Fruit fly (Drosophila melanogaster) whole organism, embryonic: ENCODE measurements around the gene CG10663.
A peak's percentile ranks its signal among the peaks of the same experiment; 100 is the strongest.

Experiments
- Blimp-1 ChIP-seq: fragments of 200-800 bp; sonication (Bioruptor generic); optimal IDR thresholded peaks from 3 replicates; lab custom pipeline; 2018; ENCODE audit warnings: missing biosample characterization, missing genetic modification characterization, mild to moderate bottlenecking, moderate library complexity, missing genetic modification reagents
- CG10431 ChIP-seq: fragments of 200-800 bp; sonication (Bioruptor generic); optimal IDR thresholded peaks from 3 replicates; lab custom pipeline; 2018; ENCODE audit warnings: missing biosample characterization, mild to moderate bottlenecking, missing genetic modification characterization
- CG10959 ChIP-seq: fragments of 200-800 bp; sonication (Bioruptor generic); IDR thresholded peaks from 2 replicates; pipeline ENCODE4 v1.3.6; 2022; ENCODE audit warnings: missing biosample characterization, missing genetic modification characterization
- CG11696 ChIP-seq: fragments of 200-800 bp; sonication (Bioruptor generic); IDR thresholded peaks from 2 replicates; pipeline ENCODE4 v1.3.6; 2022; ENCODE audit warnings: missing biosample characterization, missing genetic modification characterization
- CG12104 ChIP-seq: fragments of 200-800 bp; sonication (Bioruptor generic); optimal IDR thresholded peaks from 3 replicates; lab custom pipeline; 2016; ENCODE audit warnings: missing biosample characterization, missing genetic modification characterization
- CG1233 ChIP-seq: fragments of 200-800 bp; sonication (Bioruptor generic); optimal IDR thresholded peaks from 4 replicates; lab custom pipeline; 2018; ENCODE audit warnings: missing biosample characterization, mild to moderate bottlenecking, missing genetic modification characterization
- CG13296 ChIP-seq: fragments of 200-800 bp; sonication (Bioruptor generic); optimal IDR thresholded peaks from 3 replicates; lab custom pipeline; 2018; ENCODE audit warnings: missing biosample characterization, mild to moderate bottlenecking, missing genetic modification characterization
- CG14441 ChIP-seq: fragments of 200-800 bp; sonication (Bioruptor generic); IDR thresholded peaks from 2 replicates; pipeline ENCODE4 v1.3.6; 2022; ENCODE audit warnings: missing biosample characterization, missing genetic modification characterization
- CG16779 ChIP-seq: fragments of 200-800 bp; sonication (Bioruptor generic); IDR thresholded peaks from 2 replicates; pipeline ENCODE4 v1.3.6; 2022; ENCODE audit warnings: missing biosample characterization, missing genetic modification characterization
- CG2129 ChIP-seq: fragments of 200-800 bp; sonication (Bioruptor generic); IDR thresholded peaks from 2 replicates; pipeline ENCODE4 v1.3.6; 2022; ENCODE audit warnings: missing biosample characterization, missing genetic modification characterization; ENCODE audit not compliant: partially characterized antibody
- CG2199 ChIP-seq: fragments of 200-800 bp; sonication (Bioruptor generic); IDR thresholded peaks from 3 replicates; pipeline ENCODE4 v1.3.6; 2022; ENCODE audit warnings: missing biosample characterization, missing genetic modification characterization
- CG2875 ChIP-seq: fragments of 200-800 bp; sonication (Bioruptor generic); optimal IDR thresholded peaks from 2 replicates; lab custom pipeline; 2017; ENCODE audit warnings: missing biosample characterization, mild to moderate bottlenecking, missing genetic modification characterization, missing genetic modification reagents
- CG30403 ChIP-seq: fragments of 200-800 bp; sonication (Bioruptor generic); optimal IDR thresholded peaks from 3 replicates; lab custom pipeline; 2016; ENCODE audit warnings: missing biosample characterization, missing genetic modification characterization
- CG33557 ChIP-seq: fragments of 200-800 bp; sonication (Bioruptor generic); optimal IDR thresholded peaks from 2 replicates; lab custom pipeline; 2019; ENCODE audit warnings: missing biosample characterization, mild to moderate bottlenecking, missing genetic modification characterization, moderate library complexity
- CG34422 ChIP-seq: fragments of 200-800 bp; sonication (Bioruptor generic); IDR thresholded peaks from 3 replicates; pipeline ENCODE4 v1.3.6; 2022; ENCODE audit warnings: missing biosample characterization, missing genetic modification characterization
- CG3995 ChIP-seq: fragments of 200-800 bp; sonication (Bioruptor generic); optimal IDR thresholded peaks from 3 replicates; lab custom pipeline; 2016; ENCODE audit warnings: missing biosample characterization, missing genetic modification characterization
- CG6813 ChIP-seq: fragments of 200-800 bp; sonication (Bioruptor generic); optimal IDR thresholded peaks from 2 replicates; lab custom pipeline; 2017; ENCODE audit warnings: missing biosample characterization, missing genetic modification characterization, mild to moderate bottlenecking, moderate library complexity, missing genetic modification reagents
- CG8388 ChIP-seq: fragments of 200-800 bp; sonication (Bioruptor generic); optimal IDR thresholded peaks from 2 replicates; lab custom pipeline; 2019; ENCODE audit warnings: missing biosample characterization, mild to moderate bottlenecking, missing genetic modification characterization, moderate library complexity
- CG9797 ChIP-seq: fragments of 200-800 bp; sonication (Bioruptor generic); optimal IDR thresholded peaks from 3 replicates; lab custom pipeline; 2018; ENCODE audit warnings: missing biosample characterization, mild to moderate bottlenecking, missing genetic modification characterization
- D19B ChIP-seq: fragments of 200-800 bp; sonication (Bioruptor generic); optimal IDR thresholded peaks from 2 replicates; lab custom pipeline; 2017; ENCODE audit warnings: missing biosample characterization, mild to moderate bottlenecking, missing genetic modification characterization
- Dp ChIP-seq: fragments of 200-800 bp; sonication (Bioruptor generic); optimal IDR thresholded peaks from 2 replicates; lab custom pipeline; 2018; ENCODE audit warnings: missing biosample characterization, mild to moderate bottlenecking, missing genetic modification characterization, moderate library complexity
- HmgD ChIP-seq: fragments of 200-800 bp; sonication (Bioruptor generic); optimal IDR thresholded peaks from 3 replicates; lab custom pipeline; 2016; ENCODE audit warnings: missing biosample characterization, missing genetic modification characterization
- Jarid2 ChIP-seq: fragments of 200-800 bp; sonication (Bioruptor generic); optimal IDR thresholded peaks from 3 replicates; lab custom pipeline; 2017; ENCODE audit warnings: mild to moderate bottlenecking, missing biosample characterization, missing genetic modification reagents, missing genetic modification characterization
- MBD-R2 ChIP-seq: fragments of 200-800 bp; sonication (Bioruptor generic); IDR thresholded peaks from 2 replicates; pipeline ENCODE4 v1.3.6; 2022; ENCODE audit warnings: missing biosample characterization, missing genetic modification characterization
- MESR4 ChIP-seq: fragments of 200-800 bp; sonication (Bioruptor generic); optimal IDR thresholded peaks from 2 replicates; lab custom pipeline; 2018; ENCODE audit warnings: missing biosample characterization, mild to moderate bottlenecking, missing genetic modification characterization, moderate library complexity
- Nf-YB ChIP-seq: fragments of 200-800 bp; sonication (Bioruptor generic); optimal IDR thresholded peaks from 3 replicates; lab custom pipeline; 2019; ENCODE audit warnings: missing biosample characterization, mild to moderate bottlenecking, missing genetic modification characterization, moderate library complexity
- Oli ChIP-seq: fragments of 200-800 bp; sonication (Bioruptor generic); optimal IDR thresholded peaks from 2 replicates; lab custom pipeline; 2018; ENCODE audit warnings: missing biosample characterization, mild to moderate bottlenecking, missing genetic modification characterization, moderate library complexity
- PHDP ChIP-seq: fragments of 200-800 bp; sonication (Bioruptor generic); optimal IDR thresholded peaks from 3 replicates; lab custom pipeline; 2018; ENCODE audit warnings: missing biosample characterization, mild to moderate bottlenecking, missing genetic modification characterization, moderate library complexity
- Sox102F ChIP-seq: fragments of 200-800 bp; sonication (Bioruptor generic); optimal IDR thresholded peaks from 2 replicates; lab custom pipeline; 2018; ENCODE audit warnings: missing biosample characterization, mild to moderate bottlenecking, missing genetic modification characterization, moderate library complexity
- Usf ChIP-seq: fragments of 200-800 bp; sonication (Bioruptor generic); optimal IDR thresholded peaks from 2 replicates; lab custom pipeline; 2017; ENCODE audit warnings: missing genotype, missing biosample characterization, missing genetic modification characterization
- Xrp1 ChIP-seq: fragments of 200-800 bp; sonication (Bioruptor generic); IDR thresholded peaks from 2 replicates; pipeline ENCODE4 v1.3.6; 2022; ENCODE audit warnings: missing biosample characterization, missing genetic modification characterization
- al ChIP-seq: fragments of 200-800 bp; sonication (Bioruptor generic); IDR thresholded peaks from 2 replicates; pipeline ENCODE4 v1.3.6; 2022; ENCODE audit warnings: missing biosample characterization, missing genetic modification characterization
- aop ChIP-seq: fragments of 200-800 bp; sonication (Bioruptor generic); IDR thresholded peaks from 2 replicates; pipeline ENCODE4 v1.3.6; 2022; ENCODE audit warnings: missing biosample characterization, missing genetic modification characterization
- ap ChIP-seq: fragments of 200-800 bp; sonication (Bioruptor generic); IDR thresholded peaks from 2 replicates; pipeline ENCODE4 v1.3.6; 2022; ENCODE audit warnings: missing biosample characterization, missing genetic modification characterization
- chinmo ChIP-seq: fragments of 200-800 bp; sonication (Bioruptor generic); IDR thresholded peaks from 4 replicates; pipeline ENCODE4 v1.3.6; 2022; ENCODE audit warnings: missing biosample characterization, missing genetic modification characterization; ENCODE audit not compliant: partially characterized antibody
- crc ChIP-seq: fragments of 200-800 bp; sonication (Bioruptor generic); optimal IDR thresholded peaks from 2 replicates; lab custom pipeline; 2016; ENCODE audit warnings: missing biosample characterization, missing genetic modification characterization
- ewg ChIP-seq: fragments of 200-800 bp; sonication (Bioruptor generic); optimal IDR thresholded peaks from 3 replicates; lab custom pipeline; 2017; ENCODE audit warnings: mild to moderate bottlenecking, missing biosample characterization, missing genetic modification reagents, missing genetic modification characterization
- fd96Cb ChIP-seq: fragments of 200-800 bp; sonication (Bioruptor generic); optimal IDR thresholded peaks from 2 replicates; lab custom pipeline; 2018; ENCODE audit warnings: missing biosample characterization, mild to moderate bottlenecking, missing genetic modification characterization, moderate library complexity
- hkb ChIP-seq, 2 experiments: fragments of 200-800 bp in 1 of 2; fragments of >200 bp in 1 of 2; sonication (Bioruptor generic) in 1 of 2; IDR thresholded peaks in 1 of 2; optimal IDR thresholded peaks in 1 of 2; 2 replicates each; pipeline versions ENCODE4 v1.3.6 to Lab custom; 2017 to 2022; ENCODE audit warnings: missing biosample characterization in 1 of 2, missing genetic modification characterization in 1 of 2
- nerfin-1 ChIP-seq: fragments of 200-800 bp; sonication (Bioruptor generic); optimal IDR thresholded peaks from 3 replicates; lab custom pipeline; 2019; ENCODE audit warnings: missing biosample characterization, mild to moderate bottlenecking, missing genetic modification characterization, moderate library complexity
- pfk ChIP-seq: fragments of 200-800 bp; sonication (Bioruptor generic); optimal IDR thresholded peaks from 2 replicates; lab custom pipeline; 2018; ENCODE audit warnings: missing biosample characterization, mild to moderate bottlenecking, missing genetic modification characterization, moderate library complexity
- phol ChIP-seq: fragments of 200-800 bp; sonication (Bioruptor generic); optimal IDR thresholded peaks from 3 replicates; lab custom pipeline; 2018; ENCODE audit warnings: missing biosample characterization, mild to moderate bottlenecking, missing genetic modification characterization, moderate library complexity
- psq ChIP-seq: fragments of 200-800 bp; sonication (Bioruptor generic); optimal IDR thresholded peaks from 2 replicates; lab custom pipeline; 2017; ENCODE audit warnings: missing biosample characterization, missing genetic modification characterization
- pzg ChIP-seq: fragments of 200-800 bp; sonication (Bioruptor generic); optimal IDR thresholded peaks from 3 replicates; lab custom pipeline; 2018; ENCODE audit warnings: missing biosample characterization, mild to moderate bottlenecking, missing genetic modification characterization, moderate library complexity
- sc ChIP-seq, 3 experiments: fragments of >200 bp in 2 of 3; fragments of 200-800 bp in 1 of 3; sonication (Bioruptor generic) in 1 of 3; optimal IDR thresholded peaks; 2 replicates in 2 of 3; 3 replicates in 1 of 3; lab custom pipeline; 2017; ENCODE audit warnings: mild to moderate bottlenecking in 1 of 3, missing biosample characterization in 1 of 3, missing genetic modification characterization in 1 of 3, missing genetic modification reagents in 1 of 3
- sens-2 ChIP-seq: fragments of 200-800 bp; sonication (Bioruptor generic); IDR thresholded peaks from 2 replicates; pipeline ENCODE4 v1.3.6; 2022; ENCODE audit warnings: missing biosample characterization, missing genetic modification characterization
- so ChIP-seq: fragments of 200-800 bp; sonication (Bioruptor generic); IDR thresholded peaks from 3 replicates; pipeline ENCODE4 v1.3.6; 2022; ENCODE audit warnings: missing biosample characterization, missing genetic modification characterization
- tap ChIP-seq: fragments of 200-800 bp; optimal IDR thresholded peaks from 3 replicates; lab custom pipeline; 2019; ENCODE audit warnings: missing biosample characterization, mild to moderate bottlenecking, missing genetic modification characterization, moderate library complexity

Gene CG10663

DNA sequence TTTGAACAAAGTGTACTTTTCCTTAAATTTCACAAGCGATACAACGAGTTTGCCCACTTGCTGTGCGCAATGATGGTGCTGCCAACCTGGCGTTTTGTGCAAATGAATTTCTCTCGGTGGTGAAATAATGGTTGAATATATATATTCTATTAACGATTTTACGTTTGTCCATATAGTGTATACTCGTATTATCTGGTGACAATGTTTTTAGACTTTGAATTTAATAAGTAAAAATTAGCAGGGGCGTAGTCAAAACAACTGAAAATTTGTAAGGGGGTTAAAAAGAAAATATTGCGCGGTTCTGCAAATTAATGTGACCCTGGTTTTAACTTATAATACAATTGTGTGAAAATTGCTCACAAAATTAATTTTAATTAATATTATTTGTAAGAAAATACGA lies 39.1 kb upstream of the CG10663 start, which contains the start of the genes ver and Gcn5 (continued):
- TF ChIP-seq CG9797 (GFP tag; lab: Kevin White, UChicago) (peak; percentile 67), aop (0 out of 2 replicates have a peak, but pooled peaks have one; percentile 52), Sox102F (peak; percentile 95), Jarid2 (peak; percentile 61), PHDP (tag; lab: Kevin White, UChicago) (peak; percentile 94), sc (optimal IDR thresholded peaks at IDR 0.05; lab: Kevin White, UChicago) (no peak), sc (GFP tag; optimal IDR thresholded peaks at IDR 0.05; lab: Kevin White, UChicago) (peak; percentile 73), nerfin-1 (tag; lab: Kevin White, UChicago) (peak; percentile 82), CG1233 (peak; percentile 90), CG10431 (GFP tag; lab: Kevin White, UChicago) (peak; percentile 62), CG3995 (peak; percentile 66), ewg (GFP tag; lab: Kevin White, UChicago) (peak; percentile 90), pfk (GFP tag; lab: Kevin White, UChicago) (peak; percentile 28), CG6813 (GFP tag; lab: Kevin White, UChicago) (peak; percentile 83), crc (GFP tag; lab: Kevin White, UChicago) (peak; percentile 71), Blimp-1 (GFP tag; lab: Kevin White, UChicago) (peak; percentile 89), CG34422 (peak; percentile 94), MESR4 (peak; percentile 89), CG2199 (0 out of 3 replicates have a peak, but pooled peaks have one; percentile 77), HmgD (GFP tag; lab: Kevin White, UChicago) (no peak), Nf-YB (GFP tag; lab: Kevin White, UChicago) (peak; percentile 78), psq (GFP tag; lab: Kevin White, UChicago) (peak; percentile 73), CG33557 (GFP tag; lab: Kevin White, UChicago) (peak; percentile 77), Oli (tag; lab: Kevin White, UChicago) (peak; percentile 90), pzg (GFP tag; lab: Kevin White, UChicago) (peak; percentile 52), chinmo (GFP tag; lab: Robert Waterston, UW) (no peak), Dp (GFP tag; lab: Kevin White, UChicago) (peak; percentile 58), al (GFP tag; lab: Robert Waterston, UW) (peak; percentile 93), CG13296 (GFP tag; lab: Kevin White, UChicago) (peak; percentile 92), CG2129 (GFP tag; lab: Robert Waterston, UW) (no peak), fd96Cb (tag; lab: Kevin White, UChicago) (peak; percentile 91), phol (tag; lab: Kevin White, UChicago) (peak; percentile 92), MBD-R2 (GFP tag; lab: Robert Waterston, UW) (peak; percentile 87), CG10959 (peak; percentile 85), so (GFP tag; lab: Robert Waterston, UW) (peak; percentile 89; the same call in 2 of the 3 replicates), hkb (optimal IDR thresholded peaks at IDR 0.05; lab: Kevin White, UChicago) (no peak), hkb (GFP tag; IDR thresholded peaks at IDR 0.05; lab: Robert Waterston, UW) (peak; percentile 96), ap (GFP tag; lab: Robert Waterston, UW) (peak; percentile 84), CG2875 (GFP tag; lab: Kevin White, UChicago) (peak; percentile 79), CG12104 (GFP tag; lab: Kevin White, UChicago) (peak; percentile 87), Xrp1 (GFP tag; lab: Robert Waterston, UW) (peak; percentile 95), CG14441 (GFP tag; lab: Robert Waterston, UW) (peak; percentile 94), D19B (peak; percentile 85), Usf (GFP tag; lab: Kevin White, UChicago) (peak; percentile 86), sens-2 (GFP tag; lab: Robert Waterston, UW) (peak; percentile 82; the same call in 1 of the 2 replicates), CG16779 (GFP tag; lab: Robert Waterston, UW) (peak; percentile 82; the same call in 1 of the 2 replicates), CG8388 (peak; percentile 79), CG11696 (peak; percentile 85), tap (peak; percentile 88), CG30403 (GFP tag; lab: Kevin White, UChicago) (peak; percentile 93)
